Fruit fly (Drosophila melanogaster) whole organism, embryonic: Measurements from ENCODE around the gene CG15514.

Experiments used
- Atf6 ChIP-seq: fragments of 200-800 bp; sonication (Bioruptor generic); IDR thresholded peaks from 2 replicates; pipeline ENCODE4 v1.3.6; 2022; ENCODE audit warnings: missing biosample characterization, missing genetic modification characterization
- Blimp-1 ChIP-seq: fragments of 200-800 bp; sonication (Bioruptor generic); optimal IDR thresholded peaks from 3 replicates; lab custom pipeline; 2018; ENCODE audit warnings: missing biosample characterization, missing genetic modification characterization, mild to moderate bottlenecking, moderate library complexity, missing genetic modification reagents
- CG1024 ChIP-seq: fragments of 200-800 bp; sonication (Bioruptor generic); IDR thresholded peaks from 2 replicates; pipeline ENCODE4 v1.3.6; 2022; ENCODE audit warnings: missing biosample characterization, missing genetic modification characterization
- CG11504 ChIP-seq: fragments of 200-800 bp; sonication (Bioruptor generic); optimal IDR thresholded peaks from 3 replicates; lab custom pipeline; 2019; ENCODE audit warnings: missing biosample characterization, mild to moderate bottlenecking, missing genetic modification characterization, moderate library complexity
- CG11723 ChIP-seq: fragments of 200-800 bp; sonication (Bioruptor generic); optimal IDR thresholded peaks from 2 replicates; lab custom pipeline; 2017; ENCODE audit warnings: missing biosample characterization, mild to moderate bottlenecking, missing genetic modification characterization
- CG14014 ChIP-seq: fragments of 200-800 bp; sonication (Bioruptor generic); IDR thresholded peaks from 2 replicates; pipeline ENCODE4 v1.3.6; 2022; ENCODE audit warnings: missing biosample characterization, missing genetic modification characterization
- CG15479 ChIP-seq: fragments of 200-800 bp; sonication (Bioruptor generic); optimal IDR thresholded peaks from 3 replicates; lab custom pipeline; 2019; ENCODE audit warnings: missing biosample characterization, mild to moderate bottlenecking, missing genetic modification characterization, moderate library complexity
- CG17568 ChIP-seq: fragments of 200-800 bp; sonication (Bioruptor generic); optimal IDR thresholded peaks from 2 replicates; lab custom pipeline; 2018; ENCODE audit warnings: missing biosample characterization, mild to moderate bottlenecking, missing genetic modification characterization, moderate library complexity
- CG2120 ChIP-seq: fragments of 200-800 bp; sonication (Bioruptor generic); optimal IDR thresholded peaks from 3 replicates; lab custom pipeline; 2016; ENCODE audit warnings: missing biosample characterization, missing genetic modification characterization
- CG2202 ChIP-seq: fragments of 200-800 bp; sonication (Bioruptor generic); optimal IDR thresholded peaks from 2 replicates; lab custom pipeline; 2018; ENCODE audit warnings: missing biosample characterization, mild to moderate bottlenecking, missing genetic modification characterization
- CG30020 ChIP-seq: fragments of 200-800 bp; optimal IDR thresholded peaks from 2 replicates; lab custom pipeline; 2019; ENCODE audit warnings: missing biosample characterization, mild to moderate bottlenecking, missing genetic modification characterization, moderate library complexity
- CG3163 ChIP-seq: fragments of 200-800 bp; sonication (Bioruptor generic); optimal IDR thresholded peaks from 3 replicates; lab custom pipeline; 2016; ENCODE audit warnings: missing biosample characterization, missing genetic modification characterization
- CG3281 ChIP-seq: fragments of 200-800 bp; sonication (Bioruptor generic); optimal IDR thresholded peaks from 3 replicates; lab custom pipeline; 2017; ENCODE audit warnings: missing biosample characterization, mild to moderate bottlenecking, missing genetic modification characterization
- CG33557 ChIP-seq: fragments of 200-800 bp; sonication (Bioruptor generic); optimal IDR thresholded peaks from 2 replicates; lab custom pipeline; 2019; ENCODE audit warnings: missing biosample characterization, mild to moderate bottlenecking, missing genetic modification characterization, moderate library complexity
- CG34224 ChIP-seq: fragments of 200-800 bp; sonication (Bioruptor generic); IDR thresholded peaks from 3 replicates; pipeline ENCODE4 v1.3.6; 2022; ENCODE audit warnings: missing biosample characterization, missing genetic modification characterization; ENCODE audit not compliant: partially characterized antibody
- CG34422 ChIP-seq: fragments of 200-800 bp; sonication (Bioruptor generic); IDR thresholded peaks from 3 replicates; pipeline ENCODE4 v1.3.6; 2022; ENCODE audit warnings: missing biosample characterization, missing genetic modification characterization
- CG6683 ChIP-seq: fragments of 200-800 bp; sonication (Bioruptor generic); optimal IDR thresholded peaks from 2 replicates; lab custom pipeline; 2017; ENCODE audit warnings: missing biosample characterization, mild to moderate bottlenecking, missing genetic modification characterization, missing genetic modification reagents
- CG6791 ChIP-seq: fragments of 200-800 bp; sonication (Bioruptor generic); IDR thresholded peaks from 3 replicates; pipeline ENCODE4 v1.3.6; 2022; ENCODE audit warnings: missing biosample characterization, missing genetic modification characterization; ENCODE audit not compliant: partially characterized antibody
- CG8359 ChIP-seq: fragments of 200-800 bp; sonication (Bioruptor generic); optimal IDR thresholded peaks from 2 replicates; lab custom pipeline; 2017; ENCODE audit warnings: missing biosample characterization, mild to moderate bottlenecking, missing genetic modification characterization, borderline replicate concordance
- CrebB ChIP-seq: fragments of 200-800 bp; sonication (Bioruptor generic); optimal IDR thresholded peaks from 3 replicates; lab custom pipeline; 2018; ENCODE audit warnings: missing biosample characterization, mild to moderate bottlenecking, missing genetic modification characterization
- Dbx ChIP-seq: fragments of 200-800 bp; sonication (Bioruptor generic); IDR thresholded peaks from 3 replicates; pipeline ENCODE4 v1.3.6; 2022; ENCODE audit warnings: missing biosample characterization, missing genetic modification characterization
- Doc2 ChIP-seq: fragments of 200-800 bp; sonication (Bioruptor generic); IDR thresholded peaks from 2 replicates; pipeline ENCODE4 v1.3.6; 2022; ENCODE audit warnings: missing biosample characterization, missing genetic modification characterization
- Elba2 ChIP-seq: fragments of 200-800 bp; sonication (Bioruptor generic); optimal IDR thresholded peaks from 3 replicates; lab custom pipeline; 2016; ENCODE audit warnings: missing biosample characterization, missing genetic modification characterization
- HLH4C ChIP-seq: fragments of 200-800 bp; sonication (Bioruptor generic); IDR thresholded peaks from 3 replicates; pipeline ENCODE4 v1.3.6; 2022; ENCODE audit warnings: missing biosample characterization, missing genetic modification characterization; ENCODE audit not compliant: partially characterized antibody
- Hey ChIP-seq: fragments of 200-800 bp; sonication (Bioruptor generic); optimal IDR thresholded peaks from 3 replicates; lab custom pipeline; 2018; ENCODE audit warnings: missing biosample characterization, mild to moderate bottlenecking, missing genetic modification characterization
- Hmr ChIP-seq: fragments of 200-800 bp; sonication (Bioruptor generic); optimal IDR thresholded peaks from 3 replicates; lab custom pipeline; 2017; ENCODE audit warnings: mild to moderate bottlenecking, missing biosample characterization, missing genetic modification reagents, missing genetic modification characterization
- Hsf ChIP-seq: fragments of 200-800 bp; sonication (Bioruptor generic); optimal IDR thresholded peaks from 3 replicates; lab custom pipeline; 2016; ENCODE audit warnings: missing biosample characterization, missing genetic modification characterization
- Meics ChIP-seq: fragments of 200-800 bp; sonication (Bioruptor generic); optimal IDR thresholded peaks from 2 replicates; lab custom pipeline; 2017; ENCODE audit warnings: missing biosample characterization, mild to moderate bottlenecking, missing genetic modification characterization
- NK7.1 ChIP-seq: fragments of 200-800 bp; sonication (Bioruptor generic); optimal IDR thresholded peaks from 3 replicates; lab custom pipeline; 2016; ENCODE audit warnings: missing biosample characterization, missing genetic modification characterization
- Pdp1 ChIP-seq, 2 experiments: fragments of 200-800 bp; sonication (Bioruptor generic); optimal IDR thresholded peaks; 3 replicates each; lab custom pipeline; 2016; ENCODE audit warnings: missing biosample characterization in 2 of 2, missing genetic modification characterization in 2 of 2, mild to moderate bottlenecking in 1 of 2, moderate library complexity in 1 of 2
- Rfx ChIP-seq: fragments of 200-800 bp; sonication (Bioruptor generic); IDR thresholded peaks from 2 replicates; pipeline ENCODE4 v1.3.6; 2022; ENCODE audit warnings: missing biosample characterization, missing genetic modification characterization
- Trl ChIP-seq, 3 experiments: fragments of >200 bp in 2 of 3; fragments of 200-800 bp in 1 of 3; sonication (Bioruptor generic) in 1 of 3; optimal IDR thresholded peaks; 2 replicates in 1 of 3; 3 replicates in 2 of 3; lab custom pipeline; 2016 to 2017; ENCODE audit warnings: missing biosample characterization in 1 of 3, missing genetic modification characterization in 1 of 3
- Usf ChIP-seq: fragments of 200-800 bp; sonication (Bioruptor generic); optimal IDR thresholded peaks from 2 replicates; lab custom pipeline; 2017; ENCODE audit warnings: missing genotype, missing biosample characterization, missing genetic modification characterization
- bcd ChIP-seq: fragments of 200-800 bp; sonication (Bioruptor generic); optimal IDR thresholded peaks from 2 replicates; lab custom pipeline; 2017; ENCODE audit warnings: missing biosample characterization, mild to moderate bottlenecking, missing genetic modification characterization
- chinmo ChIP-seq: fragments of 200-800 bp; sonication (Bioruptor generic); IDR thresholded peaks from 4 replicates; pipeline ENCODE4 v1.3.6; 2022; ENCODE audit warnings: missing biosample characterization, missing genetic modification characterization; ENCODE audit not compliant: partially characterized antibody
- fd102C ChIP-seq: fragments of 200-800 bp; sonication (Bioruptor generic); optimal IDR thresholded peaks from 2 replicates; lab custom pipeline; 2018; ENCODE audit warnings: missing biosample characterization, mild to moderate bottlenecking, missing genetic modification characterization, moderate library complexity
- grn ChIP-seq: fragments of 200-800 bp; sonication (Bioruptor generic); optimal IDR thresholded peaks from 3 replicates; lab custom pipeline; 2017; ENCODE audit warnings: missing biosample characterization, missing genetic modification characterization
- gsb ChIP-seq: fragments of 200-800 bp; sonication (Bioruptor generic); IDR thresholded peaks from 2 replicates; pipeline ENCODE4 v1.3.6; 2022; ENCODE audit warnings: missing biosample characterization, missing genetic modification characterization
- hth ChIP-seq: fragments of >200 bp; optimal IDR thresholded peaks from 2 replicates; lab custom pipeline; 2017; ENCODE audit warnings: inconsistent platforms
- lab ChIP-seq: fragments of 200-800 bp; sonication (Bioruptor generic); optimal IDR thresholded peaks from 3 replicates; lab custom pipeline; 2017; ENCODE audit warnings: missing biosample characterization, missing genetic modification characterization, mild to moderate bottlenecking, moderate library complexity, missing genetic modification reagents
- nau ChIP-seq: fragments of 200-800 bp; sonication (Bioruptor generic); optimal IDR thresholded peaks from 3 replicates; lab custom pipeline; 2017; ENCODE audit warnings: missing biosample characterization, mild to moderate bottlenecking, missing genetic modification characterization, missing genetic modification reagents
- otp ChIP-seq: fragments of 200-800 bp; sonication (Bioruptor generic); IDR thresholded peaks from 3 replicates; pipeline ENCODE4, ENCODE4 v1.3.6; 2022; ENCODE audit warnings: missing biosample characterization, missing genetic modification characterization
- ranshi ChIP-seq: fragments of 200-800 bp; sonication (Bioruptor generic); IDR thresholded peaks from 2 replicates; pipeline ENCODE4 v1.3.6; 2022; ENCODE audit warnings: missing biosample characterization, missing genetic modification characterization
- row ChIP-seq: fragments of 200-800 bp; sonication (Bioruptor generic); IDR thresholded peaks from 3 replicates; pipeline ENCODE4 v1.3.6; 2022; ENCODE audit warnings: missing biosample characterization, missing genetic modification characterization
- sd ChIP-seq: fragments of 200-800 bp; sonication (Bioruptor generic); optimal IDR thresholded peaks from 3 replicates; lab custom pipeline; 2018; ENCODE audit warnings: missing biosample characterization, mild to moderate bottlenecking, missing genetic modification characterization, moderate library complexity
- tin ChIP-seq: fragments of 200-800 bp; sonication (Bioruptor generic); optimal IDR thresholded peaks from 3 replicates; lab custom pipeline; 2016; ENCODE audit warnings: missing biosample characterization, missing genetic modification characterization
- vvl ChIP-seq: fragments of 200-800 bp; sonication (Bioruptor generic); IDR thresholded peaks from 2 replicates; pipeline ENCODE4 v1.3.6; 2022; ENCODE audit warnings: missing biosample characterization, missing genetic modification characterization
- wdn ChIP-seq: fragments of 200-800 bp; sonication (Bioruptor generic); IDR thresholded peaks from 2 replicates; pipeline ENCODE4 v1.3.6; 2022; ENCODE audit warnings: missing biosample characterization, missing genetic modification characterization
- zfh2 ChIP-seq: fragments of 200-800 bp; sonication (Bioruptor generic); optimal IDR thresholded peaks from 2 replicates; lab custom pipeline; 2016; ENCODE audit warnings: missing biosample characterization, missing genetic modification characterization

Gene CG15514

DNA sequence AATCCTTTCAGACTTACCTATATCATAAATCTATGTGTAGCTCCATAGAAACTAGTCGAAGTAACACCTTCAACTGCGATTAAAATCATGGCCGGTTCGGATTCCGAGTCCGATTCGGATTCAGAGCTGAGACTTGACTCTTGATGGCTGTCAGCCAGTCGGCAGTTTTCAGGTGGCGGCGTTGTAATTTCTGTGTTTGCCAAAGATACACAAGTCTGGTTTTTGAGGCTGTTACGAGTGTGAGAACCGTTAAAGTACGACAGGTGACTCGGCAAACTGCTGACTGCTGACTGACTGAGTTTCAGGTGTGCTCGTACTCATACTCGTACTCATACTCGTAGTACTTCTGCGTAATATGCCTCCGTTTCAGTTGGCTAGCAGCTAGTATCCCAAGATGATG, 29.9 kb upstream of the CG15514 start (continued):
- TF ChIP-seq Pdp1 (GFP tag; optimal IDR thresholded peaks at IDR 0.05; lab: Kevin White, UChicago), result peak in 1 of 2 experiments; percentile 20
- no peak for TF ChIP-seq CG34422 (GFP tag; lab: Robert Waterston, UW)
- TF ChIP-seq CG2120 (GFP tag; lab: Kevin White, UChicago), result peak; percentile 48
- TF ChIP-seq CG17568 (GFP tag; lab: Kevin White, UChicago), result peak; percentile 17
- no peak for TF ChIP-seq Usf (GFP tag; lab: Kevin White, UChicago)
- TF ChIP-seq CG6683 (GFP tag; lab: Kevin White, UChicago), result no peak
- peak; percentile 46 for TF ChIP-seq Meics (GFP tag; lab: Kevin White, UChicago)
- TF ChIP-seq Trl (optimal IDR thresholded peaks at IDR 0.05; lab: Kevin White, UChicago), result no peak
- TF ChIP-seq Trl (GFP tag; optimal IDR thresholded peaks at IDR 0.05; lab: Kevin White, UChicago), result peak; percentile 27
- no peak for TF ChIP-seq Hsf
- peak; percentile 22 for TF ChIP-seq CG11723 (GFP tag; lab: Kevin White, UChicago)
- peak; percentile 25 for TF ChIP-seq Hey
- TF ChIP-seq CG14014, result peak; percentile 48; the same call in 1 of the 2 replicates
- 0 out of 3 replicates have a peak, but pooled peaks have one; percentile 27 for TF ChIP-seq otp (GFP tag; lab: Robert Waterston, UW)
- TF ChIP-seq CG3163 (GFP tag; lab: Kevin White, UChicago), result no peak
- peak; percentile 22 for TF ChIP-seq bcd (GFP tag; lab: Kevin White, UChicago)
- TF ChIP-seq Rfx (GFP tag; lab: Robert Waterston, UW), result peak; percentile 34; the same call in 1 of the 2 replicates
- TF ChIP-seq CG30020 (tag; lab: Kevin White, UChicago), result no peak
- no peak for TF ChIP-seq hth
- TF ChIP-seq CG1024 (GFP tag; lab: Robert Waterston, UW), result no peak
- TF ChIP-seq sd (tag; lab: Kevin White, UChicago), result peak; percentile 9
- TF ChIP-seq Doc2, result no peak
- peak; percentile 80 for TF ChIP-seq lab (GFP tag; lab: Kevin White, UChicago)
- TF ChIP-seq zfh2, result no peak
- TF ChIP-seq NK7.1, result peak; percentile 11
- TF ChIP-seq fd102C (GFP tag; lab: Kevin White, UChicago), result no peak
- TF ChIP-seq nau (GFP tag; lab: Kevin White, UChicago), result peak; percentile 26
- peak; percentile 72 for TF ChIP-seq Hmr (GFP tag; lab: Kevin White, UChicago)
- TF ChIP-seq Elba2, result no peak
- peak; percentile 32 for TF ChIP-seq CrebB (tag; lab: Kevin White, UChicago)
- peak; percentile 31; the same call in 1 of the 2 replicates for TF ChIP-seq vvl
- peak; percentile 1 for TF ChIP-seq CG2202
- peak; percentile 38; the same call in 1 of the 2 replicates for TF ChIP-seq Atf6 (GFP tag; lab: Robert Waterston, UW)

DNA sequence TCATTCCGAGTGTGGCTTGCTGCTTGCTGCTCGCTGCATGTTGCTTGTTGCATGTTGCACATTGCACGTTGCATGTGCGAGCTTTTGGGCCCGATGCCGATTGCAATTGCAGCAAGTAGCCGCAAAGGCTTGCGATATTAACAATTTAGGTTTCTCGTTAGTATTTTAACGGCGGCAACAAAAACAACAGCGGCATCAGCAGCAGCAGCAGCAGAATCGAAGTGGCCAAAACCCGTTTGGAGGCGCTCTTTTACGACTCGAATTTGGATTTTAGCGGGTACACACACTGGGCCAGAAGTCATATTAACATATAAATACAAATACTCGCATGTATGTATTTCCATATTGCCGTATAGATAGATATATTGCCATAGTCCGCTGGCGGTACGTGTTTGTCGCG, 19.0 kb upstream of the CG15514 start:
- peak; percentile 92; the same call in 3 of the 4 replicates for TF ChIP-seq chinmo (GFP tag; lab: Robert Waterston, UW)
- TF ChIP-seq CG3281 (GFP tag; lab: Kevin White, UChicago), result no peak
- 0 out of 3 replicates have a peak, but pooled peaks have one; percentile 10 for TF ChIP-seq CG34224
- TF ChIP-seq, all 482 proteins: peak for 2

dm6 chr3R:29876733-29877193, 15.5 kb upstream of the CG15514 start, which contains the start of gene CG31038:
Gene CG31038, plus strand, starts transcription at chr3R:29877059.
- TF ChIP-seq CG33557 (no peak), HLH4C (peak; percentile 42; the same call in 1 of the 3 replicates), Blimp-1 (peak; percentile 4), CG11504 (tag; lab: Kevin White, UChicago) (no peak), CG8359 (GFP tag; lab: Kevin White, UChicago) (no peak), grn (GFP tag; lab: Kevin White, UChicago) (peak; percentile 60), wdn (GFP tag; lab: Robert Waterston, UW) (no peak), CG6791 (peak; percentile 69; the same call in 2 of the 3 replicates), Dbx (GFP tag; lab: Robert Waterston, UW) (peak; percentile 47; the same call in 1 of the 3 replicates), tin (GFP tag; lab: Kevin White, UChicago) (no peak), ranshi (GFP tag; lab: Robert Waterston, UW) (peak; percentile 25; the same call in 1 of the 2 replicates), gsb (GFP tag; lab: Robert Waterston, UW) (no peak), CG15479 (GFP tag; lab: Kevin White, UChicago) (peak; percentile 85), row (peak; percentile 41; the same call in 2 of the 3 replicates)
